Worm (Caenorhabditis elegans): ENCODE measurements around the gene ZK105.12.

- TF ChIP-seq nhr-28 (tag; optimal IDR thresholded peaks at IDR 0.05) (no peak), unc-62 (GFP tag; optimal IDR thresholded peaks at IDR 0.05) (no peak), elt-2 (tag; optimal IDR thresholded peaks at IDR 0.05) (no peak), snpc-4 (tag; optimal IDR thresholded peaks at IDR 0.05) (no peak), fkh-10 (GFP tag; optimal IDR thresholded peaks at IDR 0.05) (no peak)
Observed at ce11 chrV:7728679-7729027, 12.7 kb upstream of the ZK105.12 start, which contains the start of gene Y97E10C.1.
